Worm (Caenorhabditis elegans): ENCODE data around the gene nhr-118.

DNA sequence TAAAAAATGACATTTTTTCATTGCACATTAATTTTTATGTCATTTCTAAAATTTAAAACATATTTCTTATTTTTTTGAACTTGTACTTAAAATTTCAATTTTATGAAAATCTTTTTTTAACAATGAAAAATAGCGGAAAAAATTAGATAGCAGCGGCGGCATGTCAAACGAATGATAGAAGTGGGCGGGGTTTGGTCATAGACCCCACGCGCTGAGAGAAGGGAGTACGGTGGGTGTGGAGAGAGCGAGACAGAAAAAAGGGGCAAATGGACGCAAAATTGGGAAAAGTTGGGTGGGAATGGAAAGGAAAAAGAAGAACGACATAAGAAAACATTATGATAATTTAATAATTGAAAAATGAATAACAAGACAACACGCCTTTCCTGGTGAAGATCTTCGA, 19.7 kb upstream of the nhr-118 start:
- no peak for TF ChIP-seq pqm-1 (tag; optimal IDR thresholded peaks at IDR 0.05)
- no peak for TF ChIP-seq ceh-9 (tag; optimal IDR thresholded peaks at IDR 0.05)
- no peak for TF ChIP-seq pha-4 (tag; optimal IDR thresholded peaks at IDR 0.05)
- no peak for TF ChIP-seq unc-62 (GFP tag; optimal IDR thresholded peaks at IDR 0.05)
- TF ChIP-seq mdl-1 (tag; optimal IDR thresholded peaks at IDR 0.05), result no peak
- TF ChIP-seq unc-39 (tag; optimal IDR thresholded peaks at IDR 0.05), result no peak
- TF ChIP-seq snpc-4 (tag; optimal IDR thresholded peaks at IDR 0.05), result no peak

Measured in whole organism, L3 larva.